Fruit fly (Drosophila melanogaster) whole organism, embryonic: ENCODE data around the gene CG42395.
A peak's percentile ranks its signal among the peaks of the same experiment; 100 is the strongest.

Source experiments
- Awh ChIP-seq: fragments of 200-800 bp; sonication (Bioruptor generic); IDR thresholded peaks from 2 replicates; pipeline ENCODE4, ENCODE4 v1.3.6; 2022; ENCODE audit warnings: missing biosample characterization, missing genetic modification characterization
- CG10147 ChIP-seq: fragments of 200-800 bp; sonication (Bioruptor generic); optimal IDR thresholded peaks from 2 replicates; lab custom pipeline; 2019; ENCODE audit warnings: missing biosample characterization, mild to moderate bottlenecking, missing genetic modification characterization, moderate library complexity
- CG10274 ChIP-seq: fragments of 200-800 bp; sonication (Bioruptor generic); optimal IDR thresholded peaks from 3 replicates; lab custom pipeline; 2017; ENCODE audit warnings: missing biosample characterization, mild to moderate bottlenecking, missing genetic modification characterization
- CG10543 ChIP-seq: fragments of 200-800 bp; sonication (Bioruptor generic); optimal IDR thresholded peaks from 3 replicates; lab custom pipeline; 2017; ENCODE audit warnings: missing biosample characterization, mild to moderate bottlenecking, missing genetic modification characterization, moderate library complexity
- CG10979 ChIP-seq: fragments of 200-800 bp; sonication (Bioruptor generic); optimal IDR thresholded peaks from 2 replicates; lab custom pipeline; 2018; ENCODE audit warnings: missing biosample characterization, mild to moderate bottlenecking, missing genetic modification characterization, moderate library complexity
- CG11085 ChIP-seq: fragments of 200-800 bp; sonication (Bioruptor generic); IDR thresholded peaks from 2 replicates; pipeline ENCODE4 v1.3.6; 2022; ENCODE audit warnings: missing biosample characterization, missing genetic modification characterization
- CG12155 ChIP-seq: fragments of 200-800 bp; sonication (Bioruptor generic); optimal IDR thresholded peaks from 3 replicates; lab custom pipeline; 2016; ENCODE audit warnings: missing biosample characterization, missing genetic modification characterization
- CG12236 ChIP-seq: fragments of 200-800 bp; sonication (Bioruptor generic); optimal IDR thresholded peaks from 2 replicates; lab custom pipeline; 2016; ENCODE audit warnings: missing biosample characterization, missing genetic modification characterization
- CG12659 ChIP-seq: fragments of 200-800 bp; sonication (Bioruptor generic); optimal IDR thresholded peaks from 3 replicates; lab custom pipeline; 2017; ENCODE audit warnings: mild to moderate bottlenecking, missing biosample characterization, missing genetic modification reagents, missing genetic modification characterization
- CG12769 ChIP-seq: fragments of 200-800 bp; sonication (Bioruptor generic); optimal IDR thresholded peaks from 2 replicates; lab custom pipeline; 2019; ENCODE audit warnings: missing biosample characterization, mild to moderate bottlenecking, missing genetic modification characterization, moderate library complexity
- CG14860 ChIP-seq: fragments of 200-800 bp; sonication (Bioruptor generic); IDR thresholded peaks from 3 replicates; pipeline ENCODE4 v1.3.6; 2022; ENCODE audit warnings: missing biosample characterization, missing genetic modification characterization; ENCODE audit not compliant: partially characterized antibody
- CG15514 ChIP-seq: fragments of 200-800 bp; sonication (Bioruptor generic); optimal IDR thresholded peaks from 3 replicates; lab custom pipeline; 2017; ENCODE audit warnings: missing biosample characterization, missing genetic modification characterization, mild to moderate bottlenecking, moderate library complexity, missing genetic modification reagents
- CG16813 ChIP-seq: fragments of 200-800 bp; sonication (Bioruptor generic); IDR thresholded peaks from 3 replicates; pipeline ENCODE4 v1.3.6; 2022; ENCODE audit warnings: missing biosample characterization, missing genetic modification characterization; ENCODE audit not compliant: partially characterized antibody
- CG17359 ChIP-seq: fragments of 200-800 bp; sonication (Bioruptor generic); optimal IDR thresholded peaks from 3 replicates; lab custom pipeline; 2018; ENCODE audit warnings: missing biosample characterization, mild to moderate bottlenecking, missing genetic modification characterization, moderate library complexity
- CG17568 ChIP-seq: fragments of 200-800 bp; sonication (Bioruptor generic); optimal IDR thresholded peaks from 2 replicates; lab custom pipeline; 2018; ENCODE audit warnings: missing biosample characterization, mild to moderate bottlenecking, missing genetic modification characterization, moderate library complexity
- CG17612 ChIP-seq: fragments of 200-800 bp; sonication (Bioruptor generic); IDR thresholded peaks from 2 replicates; pipeline ENCODE4 v1.3.6; 2022; ENCODE audit warnings: missing biosample characterization, missing genetic modification characterization
- CG3163 ChIP-seq: fragments of 200-800 bp; sonication (Bioruptor generic); optimal IDR thresholded peaks from 3 replicates; lab custom pipeline; 2016; ENCODE audit warnings: missing biosample characterization, missing genetic modification characterization
- CG33213 ChIP-seq: fragments of 200-800 bp; sonication (Bioruptor generic); optimal IDR thresholded peaks from 3 replicates; lab custom pipeline; 2016; ENCODE audit warnings: missing biosample characterization, missing genetic modification characterization
- CG34224 ChIP-seq: fragments of 200-800 bp; sonication (Bioruptor generic); IDR thresholded peaks from 3 replicates; pipeline ENCODE4 v1.3.6; 2022; ENCODE audit warnings: missing biosample characterization, missing genetic modification characterization; ENCODE audit not compliant: partially characterized antibody
- CG34376 ChIP-seq: fragments of 200-800 bp; sonication (Bioruptor generic); optimal IDR thresholded peaks from 2 replicates; lab custom pipeline; 2018; ENCODE audit warnings: missing biosample characterization, mild to moderate bottlenecking, missing genetic modification characterization
- CG7357 ChIP-seq: fragments of 200-800 bp; sonication (Bioruptor generic); IDR thresholded peaks from 3 replicates; pipeline ENCODE4 v1.3.6; 2022; ENCODE audit warnings: missing biosample characterization, missing genetic modification characterization
- CG7928 ChIP-seq: fragments of 200-800 bp; sonication (Bioruptor generic); optimal IDR thresholded peaks from 2 replicates; lab custom pipeline; 2017; ENCODE audit warnings: missing biosample characterization, mild to moderate bottlenecking, missing genetic modification characterization
- CG9437 ChIP-seq: fragments of 200-800 bp; sonication (Bioruptor generic); optimal IDR thresholded peaks from 2 replicates; lab custom pipeline; 2018; ENCODE audit warnings: missing biosample characterization, mild to moderate bottlenecking, missing genetic modification characterization
- CTCF ChIP-seq: fragments of 200-800 bp; sonication (Bioruptor generic); optimal IDR thresholded peaks from 2 replicates; lab custom pipeline; 2017; ENCODE audit warnings: missing biosample characterization, mild to moderate bottlenecking, missing genetic modification characterization, moderate library complexity
- D ChIP-seq, 2 experiments: fragments of 200-800 bp in 1 of 2; fragments of >200 bp in 1 of 2; sonication (Bioruptor generic) in 1 of 2; optimal IDR thresholded peaks; 2 replicates in 1 of 2; 3 replicates in 1 of 2; lab custom pipeline; 2017; ENCODE audit warnings: mild to moderate bottlenecking in 1 of 2, missing biosample characterization in 1 of 2, missing genetic modification characterization in 1 of 2, missing genetic modification reagents in 1 of 2
- Dek ChIP-seq: fragments of 200-800 bp; sonication (Bioruptor generic); optimal IDR thresholded peaks from 3 replicates; lab custom pipeline; 2019; ENCODE audit warnings: missing biosample characterization, mild to moderate bottlenecking, missing genetic modification characterization, moderate library complexity
- Eip74EF ChIP-seq, 2 experiments: fragments of 200-800 bp in 1 of 2; fragments of >200 bp in 1 of 2; sonication (Bioruptor generic) in 1 of 2; optimal IDR thresholded peaks; 2 replicates each; lab custom pipeline; 2017 to 2019; ENCODE audit warnings: missing biosample characterization in 2 of 2, missing genetic modification characterization in 2 of 2, mild to moderate bottlenecking in 1 of 2, moderate library complexity in 1 of 2
- H15 ChIP-seq: fragments of 200-800 bp; sonication (Bioruptor generic); IDR thresholded peaks from 3 replicates; pipeline ENCODE4 v1.3.6; 2022; ENCODE audit warnings: missing biosample characterization, missing genetic modification characterization
- Nf-YC ChIP-seq: fragments of 200-800 bp; optimal IDR thresholded peaks from 3 replicates; lab custom pipeline; 2019; ENCODE audit warnings: missing biosample characterization, mild to moderate bottlenecking, missing genetic modification characterization, moderate library complexity
- Pdp1 ChIP-seq, 2 experiments: fragments of 200-800 bp; sonication (Bioruptor generic); optimal IDR thresholded peaks; 3 replicates each; lab custom pipeline; 2016; ENCODE audit warnings: missing biosample characterization in 2 of 2, missing genetic modification characterization in 2 of 2, mild to moderate bottlenecking in 1 of 2, moderate library complexity in 1 of 2
- Ravus ChIP-seq: fragments of 200-800 bp; sonication (Bioruptor generic); IDR thresholded peaks from 2 replicates; pipeline ENCODE4 v1.3.6; 2022; ENCODE audit warnings: missing biosample characterization, missing genetic modification characterization
- Sry-δ ChIP-seq: fragments of 200-800 bp; sonication (Bioruptor generic); optimal IDR thresholded peaks from 2 replicates; lab custom pipeline; 2016; ENCODE audit warnings: missing biosample characterization, missing genetic modification characterization
- crol ChIP-seq: fragments of 200-800 bp; sonication (Bioruptor generic); IDR thresholded peaks from 2 replicates; pipeline ENCODE4 v1.3.6; 2022; ENCODE audit warnings: missing biosample characterization, missing genetic modification characterization
- en ChIP-seq: fragments of 200-800 bp; sonication (Bioruptor generic); optimal IDR thresholded peaks from 2 replicates; lab custom pipeline; 2016; ENCODE audit warnings: missing biosample characterization, missing genetic modification characterization
- eve ChIP-seq, 2 experiments: fragments of >200 bp; optimal IDR thresholded peaks; 2 replicates each; lab custom pipeline; 2017; ENCODE audit warnings: missing biosample characterization in 2 of 2, missing genetic modification characterization in 2 of 2
- gcm ChIP-seq: fragments of 200-800 bp; sonication (Bioruptor generic); optimal IDR thresholded peaks from 2 replicates; lab custom pipeline; 2019; ENCODE audit warnings: missing biosample characterization, mild to moderate bottlenecking, missing genetic modification characterization, moderate library complexity
- gsb ChIP-seq: fragments of 200-800 bp; sonication (Bioruptor generic); IDR thresholded peaks from 2 replicates; pipeline ENCODE4 v1.3.6; 2022; ENCODE audit warnings: missing biosample characterization, missing genetic modification characterization
- h ChIP-seq: fragments of >200 bp; optimal IDR thresholded peaks from 2 replicates; lab custom pipeline; 2017
- lab ChIP-seq: fragments of 200-800 bp; sonication (Bioruptor generic); optimal IDR thresholded peaks from 3 replicates; lab custom pipeline; 2017; ENCODE audit warnings: missing biosample characterization, missing genetic modification characterization, mild to moderate bottlenecking, moderate library complexity, missing genetic modification reagents
- nerfin-2 ChIP-seq: fragments of 200-800 bp; sonication (Bioruptor generic); IDR thresholded peaks from 2 replicates; pipeline ENCODE4 v1.3.6; 2022; ENCODE audit warnings: missing biosample characterization, missing genetic modification characterization; ENCODE audit not compliant: partially characterized antibody
- odd ChIP-seq: fragments of 200-800 bp; sonication (Bioruptor generic); optimal IDR thresholded peaks from 2 replicates; lab custom pipeline; 2017; ENCODE audit warnings: missing biosample characterization, mild to moderate bottlenecking, missing genetic modification characterization
- peb ChIP-seq: fragments of 200-800 bp; sonication (Bioruptor generic); IDR thresholded peaks from 2 replicates; pipeline ENCODE4 v1.3.6; 2022; ENCODE audit warnings: missing biosample characterization, missing genetic modification characterization
- run ChIP-seq: fragments of 200-800 bp; sonication (Bioruptor generic); optimal IDR thresholded peaks from 3 replicates; lab custom pipeline; 2018; ENCODE audit warnings: missing biosample characterization, mild to moderate bottlenecking, missing genetic modification characterization
- sima ChIP-seq: fragments of 200-800 bp; sonication (Bioruptor generic); optimal IDR thresholded peaks from 2 replicates; lab custom pipeline; 2016; ENCODE audit warnings: missing biosample characterization, missing genetic modification characterization
- tgo ChIP-seq: fragments of 200-800 bp; sonication (Bioruptor generic); IDR thresholded peaks from 3 replicates; pipeline ENCODE4 v1.3.6; 2022; ENCODE audit warnings: missing biosample characterization, missing genetic modification characterization
- tna ChIP-seq: fragments of 200-800 bp; sonication (Bioruptor generic); IDR thresholded peaks from 2 replicates; pipeline ENCODE4 v1.3.6; 2022; ENCODE audit warnings: missing biosample characterization, missing genetic modification characterization; ENCODE audit not compliant: partially characterized antibody
- ttk ChIP-seq: fragments of 200-800 bp; sonication (Bioruptor generic); IDR thresholded peaks from 2 replicates; pipeline ENCODE4 v2.1.2; 2022; ENCODE audit warnings: missing biosample characterization, missing genetic modification characterization
- tx ChIP-seq: fragments of 200-800 bp; sonication (Bioruptor generic); optimal IDR thresholded peaks from 2 replicates; lab custom pipeline; 2016; ENCODE audit warnings: missing biosample characterization, missing genetic modification characterization

Gene CG42395

DNA sequence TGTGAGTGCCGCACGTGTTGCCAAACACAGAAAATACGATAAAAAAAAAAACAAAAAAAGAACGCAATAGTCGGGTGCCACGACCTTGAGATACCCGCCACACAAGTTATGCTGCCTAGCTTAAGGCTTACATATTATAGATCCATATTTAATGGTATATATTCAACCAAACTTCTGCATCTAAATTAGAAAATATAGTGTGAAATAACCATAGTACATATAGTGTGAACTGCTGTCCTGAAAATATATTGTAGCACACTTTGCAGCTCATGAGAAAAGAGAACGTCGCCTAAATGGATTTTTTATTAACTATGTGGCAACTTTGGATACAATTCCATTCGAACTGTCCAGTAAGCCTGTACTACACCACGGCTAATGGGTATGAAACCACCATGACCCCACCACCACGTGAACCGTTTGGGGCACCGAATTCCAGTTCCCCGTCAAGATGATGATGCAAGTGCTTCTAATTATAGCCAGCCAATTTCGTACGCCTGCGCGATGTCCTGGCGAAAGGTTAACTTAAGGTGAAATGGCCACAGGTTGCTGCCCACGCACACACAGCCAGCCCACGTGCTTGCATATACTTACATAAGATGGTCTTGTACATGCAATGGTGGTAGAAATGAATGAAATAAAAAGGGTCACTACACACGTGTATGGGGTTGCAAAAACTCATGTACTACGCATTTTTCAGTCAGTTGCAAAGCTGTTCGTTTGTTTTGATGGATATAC, 24.2 kb upstream of the CG42395 start (continued):
- TF ChIP-seq run (tag; lab: Kevin White, UChicago), result peak; percentile 22
- TF ChIP-seq CG7357 (GFP tag; lab: Robert Waterston, UW), result peak; percentile 87
- TF ChIP-seq Sry-δ (GFP tag; lab: Kevin White, UChicago), result peak; percentile 9
- TF ChIP-seq CG7928 (GFP tag; lab: Kevin White, UChicago), result peak; percentile 16
- TF ChIP-seq gsb, result no peak
- TF ChIP-seq gcm (GFP tag; lab: Kevin White, UChicago), result peak; percentile 56
- TF ChIP-seq CG12659 (GFP tag; lab: Kevin White, UChicago), result peak; percentile 82
- TF ChIP-seq lab (GFP tag; lab: Kevin White, UChicago), result peak; percentile 88
- peak; percentile 67 for TF ChIP-seq CG12769 (tag; lab: Kevin White, UChicago)
- no peak for TF ChIP-seq CG11085 (GFP tag; lab: Robert Waterston, UW)
- TF ChIP-seq nerfin-2 (GFP tag; lab: Robert Waterston, UW), result no peak
- TF ChIP-seq CG17612 (GFP tag; lab: Robert Waterston, UW), result 0 out of 2 replicates have a peak, but pooled peaks have one; percentile 34
- TF ChIP-seq CG14860 (GFP tag; lab: Robert Waterston, UW), result no peak
- TF ChIP-seq Awh (GFP tag; lab: Robert Waterston, UW), result no peak
- TF ChIP-seq Nf-YC, result peak; percentile 51
- TF ChIP-seq odd (GFP tag; lab: Kevin White, UChicago), result peak; percentile 74
- peak; percentile 43 for TF ChIP-seq CG33213 (GFP tag; lab: Kevin White, UChicago)
- no peak for TF ChIP-seq tna
- TF ChIP-seq CG16813, result no peak
- TF ChIP-seq CG3163, result peak; percentile 58
- TF ChIP-seq CG34376, result peak; percentile 60
- TF ChIP-seq CG34224 (GFP tag; lab: Robert Waterston, UW), result no peak
- TF ChIP-seq en (GFP tag; lab: Kevin White, UChicago), result peak; percentile 13
- peak; percentile 39; the same call in 1 of the 2 replicates for TF ChIP-seq peb (GFP tag; lab: Robert Waterston, UW)
- TF ChIP-seq sima (GFP tag; lab: Kevin White, UChicago), result peak; percentile 43
- TF ChIP-seq CG17568, result no peak
- no peak for TF ChIP-seq D (optimal IDR thresholded peaks at IDR 0.05; lab: Kevin White, UChicago)
- peak; percentile 60 for TF ChIP-seq D (GFP tag; optimal IDR thresholded peaks at IDR 0.05; lab: Kevin White, UChicago)
- TF ChIP-seq CG17359, result peak; percentile 76
- TF ChIP-seq CTCF, result peak; percentile 6
- TF ChIP-seq CG10979 (tag; lab: Kevin White, UChicago), result peak; percentile 72
- no peak for TF ChIP-seq eve (GFP tag; optimal IDR thresholded peaks at IDR 0.05; lab: Kevin White, UChicago)
- TF ChIP-seq CG12236, result peak; percentile 35
- peak; percentile 69 for TF ChIP-seq tgo (GFP tag; lab: Robert Waterston, UW)
- 0 out of 3 replicates have a peak, but pooled peaks have one; percentile 41 for TF ChIP-seq H15 (GFP tag; lab: Robert Waterston, UW)
- peak; percentile 65 for TF ChIP-seq CG10543 (GFP tag; lab: Kevin White, UChicago)
- peak; percentile 44 for TF ChIP-seq ttk (GFP tag; lab: Robert Waterston, UW)
- TF ChIP-seq Dek (tag; lab: Kevin White, UChicago), result peak; percentile 65
- peak; percentile 78 for TF ChIP-seq CG10147
- TF ChIP-seq tx (GFP tag; lab: Kevin White, UChicago), result peak; percentile 44
- TF ChIP-seq CG10274 (GFP tag; lab: Kevin White, UChicago), result peak; percentile 53
- peak; percentile 57 for TF ChIP-seq CG12155 (GFP tag; lab: Kevin White, UChicago)
- TF ChIP-seq h (lab: Kevin White, UChicago), result no peak
- TF ChIP-seq CG9437 (GFP tag; lab: Kevin White, UChicago), result peak; percentile 62
- TF ChIP-seq crol (GFP tag; lab: Robert Waterston, UW), result no peak
- peak; percentile 80 to 90 for TF ChIP-seq Pdp1 (GFP tag; optimal IDR thresholded peaks at IDR 0.05; lab: Kevin White, UChicago)
- TF ChIP-seq Eip74EF (GFP tag; optimal IDR thresholded peaks at IDR 0.05; lab: Kevin White, UChicago), result peak in 1 of 2 experiments; percentile 70
- TF ChIP-seq CG15514 (GFP tag; lab: Kevin White, UChicago), result peak; percentile 47
- no peak for TF ChIP-seq Ravus
